Fruit fly (Drosophila melanogaster) whole organism, embryonic: ENCODE results near the gene Cyp313a4.
"Not testable (repeated sequence)": the region's sequence is repeated elsewhere in the genome, so short reads cannot be mapped to it uniquely, and the experiment has no call there.

ENCODE experiments used
- Atf-2 ChIP-seq: fragments of 200-800 bp; sonication (Bioruptor generic); optimal IDR thresholded peaks from 2 replicates; lab custom pipeline; 2016; ENCODE audit warnings: missing biosample characterization, missing genetic modification characterization
- CG1024 ChIP-seq: fragments of 200-800 bp; sonication (Bioruptor generic); IDR thresholded peaks from 2 replicates; pipeline ENCODE4 v1.3.6; 2022; ENCODE audit warnings: missing biosample characterization, missing genetic modification characterization
- CG11456 ChIP-seq: fragments of 200-800 bp; sonication (Bioruptor generic); IDR thresholded peaks from 3 replicates; pipeline ENCODE4 v1.3.6; 2022; ENCODE audit warnings: missing biosample characterization, missing genetic modification characterization
- CG14667 ChIP-seq: fragments of 200-800 bp; sonication (Bioruptor generic); IDR thresholded peaks from 2 replicates; pipeline ENCODE4 v1.3.6; 2022; ENCODE audit warnings: missing biosample characterization, missing genetic modification characterization
- CG17802 ChIP-seq: fragments of 200-800 bp; sonication (Bioruptor generic); optimal IDR thresholded peaks from 2 replicates; lab custom pipeline; 2018; ENCODE audit warnings: missing biosample characterization, mild to moderate bottlenecking, missing genetic modification characterization, moderate library complexity
- CG2712 ChIP-seq: fragments of 200-800 bp; optimal IDR thresholded peaks from 3 replicates; lab custom pipeline; 2019; ENCODE audit warnings: missing biosample characterization, mild to moderate bottlenecking, missing genetic modification characterization, moderate library complexity
- CG3995 ChIP-seq: fragments of 200-800 bp; sonication (Bioruptor generic); optimal IDR thresholded peaks from 3 replicates; lab custom pipeline; 2016; ENCODE audit warnings: missing biosample characterization, missing genetic modification characterization
- CG6272 ChIP-seq: fragments of 200-800 bp; sonication (Bioruptor generic); IDR thresholded peaks from 2 replicates; pipeline ENCODE4 v1.3.6; 2022; ENCODE audit warnings: missing biosample characterization, missing genetic modification characterization
- CG8359 ChIP-seq: fragments of 200-800 bp; sonication (Bioruptor generic); optimal IDR thresholded peaks from 2 replicates; lab custom pipeline; 2017; ENCODE audit warnings: missing biosample characterization, mild to moderate bottlenecking, missing genetic modification characterization, borderline replicate concordance
- CG9797 ChIP-seq: fragments of 200-800 bp; sonication (Bioruptor generic); optimal IDR thresholded peaks from 3 replicates; lab custom pipeline; 2018; ENCODE audit warnings: missing biosample characterization, mild to moderate bottlenecking, missing genetic modification characterization
- CG9817 ChIP-seq: fragments of 200-800 bp; sonication (Bioruptor generic); optimal IDR thresholded peaks from 2 replicates; lab custom pipeline; 2018; ENCODE audit warnings: missing biosample characterization, mild to moderate bottlenecking, missing genetic modification characterization, moderate library complexity
- Dfd ChIP-seq, 2 experiments: fragments of >200 bp; optimal IDR thresholded peaks; 2 replicates each; lab custom pipeline; 2017; ENCODE audit warnings: missing biosample characterization in 2 of 2, missing genetic modification characterization in 2 of 2
- Dp ChIP-seq: fragments of 200-800 bp; sonication (Bioruptor generic); optimal IDR thresholded peaks from 2 replicates; lab custom pipeline; 2018; ENCODE audit warnings: missing biosample characterization, mild to moderate bottlenecking, missing genetic modification characterization, moderate library complexity
- E2f2 ChIP-seq: fragments of 200-800 bp; sonication (Bioruptor generic); IDR thresholded peaks from 2 replicates; pipeline ENCODE4 v1.3.6; 2022; ENCODE audit warnings: missing biosample characterization, missing genetic modification characterization
- Gug ChIP-seq: fragments of 200-800 bp; sonication (Bioruptor generic); IDR thresholded peaks from 4 replicates; pipeline ENCODE4 v1.3.6; 2022; ENCODE audit warnings: missing biosample characterization, missing genetic modification characterization
- Hmr ChIP-seq: fragments of 200-800 bp; sonication (Bioruptor generic); optimal IDR thresholded peaks from 3 replicates; lab custom pipeline; 2017; ENCODE audit warnings: mild to moderate bottlenecking, missing biosample characterization, missing genetic modification reagents, missing genetic modification characterization
- MBD-R2 ChIP-seq: fragments of 200-800 bp; sonication (Bioruptor generic); IDR thresholded peaks from 2 replicates; pipeline ENCODE4 v1.3.6; 2022; ENCODE audit warnings: missing biosample characterization, missing genetic modification characterization
- Med ChIP-seq: fragments of 200-800 bp; sonication (Bioruptor generic); peaks from one replicate; lab custom pipeline; 2016; ENCODE audit warnings: missing biosample characterization, missing genetic modification characterization, mild to moderate bottlenecking, inconsistent platforms, moderate library complexity
- Myb ChIP-seq: fragments of 200-800 bp; sonication (Bioruptor generic); optimal IDR thresholded peaks from 2 replicates; lab custom pipeline; 2016; ENCODE audit warnings: missing biosample characterization, missing genetic modification characterization
- Pdp1 ChIP-seq, 2 experiments: fragments of 200-800 bp; sonication (Bioruptor generic); optimal IDR thresholded peaks; 3 replicates each; lab custom pipeline; 2016; ENCODE audit warnings: missing biosample characterization in 2 of 2, missing genetic modification characterization in 2 of 2, mild to moderate bottlenecking in 1 of 2, moderate library complexity in 1 of 2
- Rfx ChIP-seq: fragments of 200-800 bp; sonication (Bioruptor generic); IDR thresholded peaks from 2 replicates; pipeline ENCODE4 v1.3.6; 2022; ENCODE audit warnings: missing biosample characterization, missing genetic modification characterization
- Sin3A ChIP-seq: fragments of >200 bp; optimal IDR thresholded peaks from 2 replicates; lab custom pipeline; 2018
- ase ChIP-seq: fragments of 200-800 bp; sonication (Bioruptor generic); IDR thresholded peaks from 3 replicates; pipeline ENCODE4 v1.3.6; 2022; ENCODE audit warnings: missing biosample characterization, missing genetic modification characterization
- dysf ChIP-seq: fragments of 200-800 bp; sonication (Bioruptor generic); IDR thresholded peaks from 3 replicates; pipeline ENCODE4 v1.3.6; 2022; ENCODE audit warnings: missing biosample characterization, missing genetic modification characterization
- ftz-f1 ChIP-seq: fragments of 200-800 bp; sonication (Bioruptor generic); optimal IDR thresholded peaks from 2 replicates; lab custom pipeline; 2016; ENCODE audit warnings: missing biosample characterization, missing genetic modification characterization
- gfzf ChIP-seq: fragments of 200-800 bp; sonication (Bioruptor generic); optimal IDR thresholded peaks from 2 replicates; lab custom pipeline; 2016; ENCODE audit warnings: missing biosample characterization, mild to moderate bottlenecking, missing genetic modification characterization, moderate library complexity
- hth ChIP-seq: fragments of >200 bp; optimal IDR thresholded peaks from 2 replicates; lab custom pipeline; 2017; ENCODE audit warnings: inconsistent platforms
- jumu ChIP-seq: fragments of 200-800 bp; sonication (Bioruptor generic); optimal IDR thresholded peaks from 3 replicates; lab custom pipeline; 2016; ENCODE audit warnings: missing biosample characterization, missing genetic modification characterization
- mam ChIP-seq: fragments of 200-800 bp; sonication (Bioruptor generic); optimal IDR thresholded peaks from 3 replicates; lab custom pipeline; 2016; ENCODE audit warnings: missing biosample characterization, missing genetic modification characterization
- phol ChIP-seq: fragments of 200-800 bp; sonication (Bioruptor generic); optimal IDR thresholded peaks from 3 replicates; lab custom pipeline; 2018; ENCODE audit warnings: missing biosample characterization, mild to moderate bottlenecking, missing genetic modification characterization, moderate library complexity
- prd ChIP-seq, 3 experiments: fragments of >200 bp in 2 of 3; fragments of 200-800 bp in 1 of 3; sonication (Bioruptor generic) in 1 of 3; optimal IDR thresholded peaks in 2 of 3; IDR thresholded peaks in 1 of 3; 2 replicates in 2 of 3; 3 replicates in 1 of 3; pipeline versions ENCODE4 v1.3.6 to Lab custom; 2017 to 2022; ENCODE audit warnings: missing biosample characterization in 1 of 3, missing genetic modification characterization in 1 of 3
- pum ChIP-seq: fragments of 200-800 bp; sonication (Bioruptor generic); optimal IDR thresholded peaks from 2 replicates; lab custom pipeline; 2016; ENCODE audit warnings: missing biosample characterization, missing genetic modification characterization
- pzg ChIP-seq: fragments of 200-800 bp; sonication (Bioruptor generic); optimal IDR thresholded peaks from 3 replicates; lab custom pipeline; 2018; ENCODE audit warnings: missing biosample characterization, mild to moderate bottlenecking, missing genetic modification characterization, moderate library complexity
- ranshi ChIP-seq: fragments of 200-800 bp; sonication (Bioruptor generic); IDR thresholded peaks from 2 replicates; pipeline ENCODE4 v1.3.6; 2022; ENCODE audit warnings: missing biosample characterization, missing genetic modification characterization
- sens-2 ChIP-seq: fragments of 200-800 bp; sonication (Bioruptor generic); IDR thresholded peaks from 2 replicates; pipeline ENCODE4 v1.3.6; 2022; ENCODE audit warnings: missing biosample characterization, missing genetic modification characterization
- slbo ChIP-seq: fragments of 200-800 bp; sonication (Bioruptor generic); IDR thresholded peaks from 2 replicates; pipeline ENCODE4 v1.3.6; 2022; ENCODE audit warnings: missing biosample characterization, missing genetic modification characterization
- stwl ChIP-seq: fragments of 200-800 bp; sonication (Bioruptor generic); optimal IDR thresholded peaks from 3 replicates; lab custom pipeline; 2018; ENCODE audit warnings: missing biosample characterization, mild to moderate bottlenecking, missing genetic modification characterization, moderate library complexity
- zfh1 ChIP-seq: fragments of 200-800 bp; sonication (Bioruptor generic); IDR thresholded peaks from 3 replicates; pipeline ENCODE4 v1.3.6; 2022; ENCODE audit warnings: missing biosample characterization, missing genetic modification characterization

The Cyp313a4 gene

dm6 chr3R:12712178-12713172, 31.3 kb upstream of the Cyp313a4 start, which contains the start of gene PolQ (continued):
- TF ChIP-seq CG11456 (GFP tag; lab: Robert Waterston, UW): peak; percentile 64; the same call in 2 of the 3 replicates
- TF ChIP-seq Gug (GFP tag; lab: Robert Waterston, UW): peak; percentile 46; the same call in 2 of the 4 replicates
- peak; percentile 43 for TF ChIP-seq CG6272 (GFP tag; lab: Robert Waterston, UW)
- TF ChIP-seq Med (GFP tag; lab: Kevin White, UChicago): peak; percentile 35
- TF ChIP-seq Rfx (GFP tag; lab: Robert Waterston, UW): peak; percentile 65
- TF ChIP-seq Sin3A (lab: Kevin White, UChicago): peak; percentile 71
- peak; percentile 76 for TF ChIP-seq Hmr (GFP tag; lab: Kevin White, UChicago)
- peak; percentile 19 for TF ChIP-seq jumu (GFP tag; lab: Kevin White, UChicago)
- TF ChIP-seq CG14667 (GFP tag; lab: Robert Waterston, UW): peak; percentile 23; the same call in 1 of the 2 replicates
- TF ChIP-seq prd (optimal IDR thresholded peaks at IDR 0.05; lab: Kevin White, UChicago): not testable (repeated sequence)
- TF ChIP-seq prd (GFP tag; IDR thresholded peaks at IDR 0.05; lab: Robert Waterston, UW): peak; percentile 63; the same call in 1 of the 3 replicates
- peak; percentile 24 for TF ChIP-seq stwl (tag; lab: Kevin White, UChicago)
- TF ChIP-seq ranshi (GFP tag; lab: Robert Waterston, UW): peak; percentile 48; the same call in 1 of the 2 replicates
- 0 out of 3 replicates have a peak, but pooled peaks have one; percentile 20 for TF ChIP-seq dysf (GFP tag; lab: Robert Waterston, UW)
- TF ChIP-seq mam: peak; percentile 29
- peak in 1 of 2 experiments; percentile 42 for TF ChIP-seq Pdp1 (GFP tag; optimal IDR thresholded peaks at IDR 0.05; lab: Kevin White, UChicago)
- TF ChIP-seq Atf-2 (GFP tag; lab: Kevin White, UChicago): peak; percentile 9
- 0 out of 3 replicates have a peak, but pooled peaks have one; percentile 44 for TF ChIP-seq ase
- TF ChIP-seq pum (GFP tag; lab: Kevin White, UChicago): peak; percentile 36
- TF ChIP-seq CG17802 (tag; lab: Kevin White, UChicago): peak; percentile 69
- TF ChIP-seq slbo (GFP tag; lab: Robert Waterston, UW): peak; percentile 66
- TF ChIP-seq Dfd (GFP tag; optimal IDR thresholded peaks at IDR 0.05; lab: Kevin White, UChicago): peak in 1 of 2 experiments; percentile 97
- peak; percentile 48; the same call in 1 of the 3 replicates for TF ChIP-seq zfh1 (GFP tag; lab: Robert Waterston, UW)
- peak; percentile 15 for TF ChIP-seq CG3995 (GFP tag; lab: Kevin White, UChicago)
- TF ChIP-seq CG8359 (GFP tag; lab: Kevin White, UChicago): peak; percentile 96
- TF ChIP-seq phol: peak; percentile 10
- TF ChIP-seq CG9817 (tag; lab: Kevin White, UChicago): peak; percentile 11
- TF ChIP-seq CG1024 (GFP tag; lab: Robert Waterston, UW): peak; percentile 80

- TF ChIP-seq Myb (GFP tag; lab: Kevin White, UChicago): peak; percentile 85
- peak; percentile 53 for TF ChIP-seq Dp
- no peak for TF ChIP-seq sens-2 (GFP tag; lab: Robert Waterston, UW)
- no peak for TF ChIP-seq ftz-f1 (GFP tag; lab: Kevin White, UChicago)
- TF ChIP-seq CG9797 (GFP tag; lab: Kevin White, UChicago): peak; percentile 40
- peak; percentile 59 for TF ChIP-seq E2f2 (GFP tag; lab: Robert Waterston, UW)
- peak; percentile 34 for TF ChIP-seq pzg
- peak; percentile 5 for TF ChIP-seq stwl (tag; lab: Kevin White, UChicago)
- TF ChIP-seq gfzf (GFP tag; lab: Kevin White, UChicago): peak; percentile 68
- TF ChIP-seq CG2712: no peak
- no peak for TF ChIP-seq hth (lab: Kevin White, UChicago)
- TF ChIP-seq MBD-R2 (GFP tag; lab: Robert Waterston, UW): peak; percentile 44; the same call in 1 of the 2 replicates
These were observed 23.7 kb upstream of the Cyp313a4 start, which contains the start of gene CG12279 for dm6 chr3R:12704861-12705260. Gene CG12279, plus strand, starts transcription at chr3R:12705094.
